Fruit fly (Drosophila melanogaster) whole organism, prepupa: ENCODE measurements around the gene CG33111.

Experiments used
- Blimp-1 ChIP-seq: fragments of 200-800 bp; sonication (Bioruptor generic); optimal IDR thresholded peaks from 3 replicates; lab custom pipeline; 2017; ENCODE audit warnings: missing biosample characterization, missing genetic modification characterization, mild to moderate bottlenecking, moderate library complexity, missing genetic modification reagents
- CG10631 ChIP-seq: fragments of 200-800 bp; sonication (Bioruptor generic); optimal IDR thresholded peaks from 2 replicates; lab custom pipeline; 2016; ENCODE audit warnings: missing biosample characterization, missing genetic modification characterization
- CG10669 ChIP-seq: fragments of 200-800 bp; sonication (Bioruptor generic); optimal IDR thresholded peaks from 3 replicates; lab custom pipeline; 2018; ENCODE audit warnings: missing biosample characterization, mild to moderate bottlenecking, missing genetic modification characterization, moderate library complexity
- CG11902 ChIP-seq: fragments of 200-800 bp; sonication (Bioruptor generic); optimal IDR thresholded peaks from 3 replicates; lab custom pipeline; 2016; ENCODE audit warnings: missing biosample characterization, missing genetic modification characterization
- CG15336 ChIP-seq: fragments of 200-800 bp; sonication (Bioruptor generic); IDR thresholded peaks from 2 replicates; pipeline ENCODE4 v1.3.6; 2022; ENCODE audit warnings: missing biosample characterization, missing genetic modification characterization
- CG32006 ChIP-seq: fragments of 200-800 bp; sonication (Bioruptor generic); optimal IDR thresholded peaks from 3 replicates; lab custom pipeline; 2017; ENCODE audit warnings: missing biosample characterization, mild to moderate bottlenecking, missing genetic modification characterization
- CG34406 ChIP-seq: fragments of 200-800 bp; sonication (Bioruptor generic); optimal IDR thresholded peaks from 3 replicates; lab custom pipeline; 2016; ENCODE audit warnings: missing biosample characterization, missing genetic modification characterization
- CG3919 ChIP-seq: fragments of 200-800 bp; sonication (Bioruptor generic); optimal IDR thresholded peaks from 3 replicates; lab custom pipeline; 2016; ENCODE audit warnings: missing biosample characterization, missing genetic modification characterization
- CG6163 ChIP-seq: fragments of 200-800 bp; sonication (Bioruptor generic); IDR thresholded peaks from 3 replicates; pipeline ENCODE4 v1.3.6; 2022; ENCODE audit warnings: missing biosample characterization, missing genetic modification characterization
- CG6792 ChIP-seq: fragments of 200-800 bp; sonication (Bioruptor generic); optimal IDR thresholded peaks from 3 replicates; lab custom pipeline; 2016; ENCODE audit warnings: missing biosample characterization, missing genetic modification characterization
- CG6808 ChIP-seq: fragments of 200-800 bp; sonication (Bioruptor generic); optimal IDR thresholded peaks from 3 replicates; lab custom pipeline; 2017; ENCODE audit warnings: missing biosample characterization, missing genetic modification characterization, mild to moderate bottlenecking, moderate library complexity, missing genetic modification reagents
- CG6854 ChIP-seq: fragments of 200-800 bp; sonication (Bioruptor generic); optimal IDR thresholded peaks from 2 replicates; lab custom pipeline; 2017; ENCODE audit warnings: missing biosample characterization, mild to moderate bottlenecking, missing genetic modification characterization
- CG8119 ChIP-seq: fragments of 200-800 bp; sonication (Bioruptor generic); IDR thresholded peaks from 3 replicates; pipeline ENCODE4 v1.3.6; 2022; ENCODE audit warnings: missing biosample characterization, missing genetic modification characterization
- CG8632 ChIP-seq: fragments of 200-800 bp; sonication (Bioruptor generic); optimal IDR thresholded peaks from 3 replicates; lab custom pipeline; 2016; ENCODE audit warnings: missing biosample characterization, missing genetic modification characterization
- CG9139 ChIP-seq: fragments of 200-800 bp; sonication (Bioruptor generic); optimal IDR thresholded peaks from 3 replicates; lab custom pipeline; 2017; ENCODE audit warnings: missing biosample characterization, mild to moderate bottlenecking, missing genetic modification characterization
- Eip75B ChIP-seq: fragments of 200-800 bp; sonication (Bioruptor generic); optimal IDR thresholded peaks from 3 replicates; lab custom pipeline; 2016; ENCODE audit warnings: missing biosample characterization, missing genetic modification characterization
- Eip93F ChIP-seq: fragments of 200-800 bp; sonication (Bioruptor generic); optimal IDR thresholded peaks from 2 replicates; lab custom pipeline; 2016; ENCODE audit warnings: missing biosample characterization, mild to moderate bottlenecking, missing genetic modification characterization
- Ets96B ChIP-seq: fragments of 200-800 bp; optimal IDR thresholded peaks from 2 replicates; lab custom pipeline; 2019; ENCODE audit warnings: missing biosample characterization, mild to moderate bottlenecking, missing genetic modification characterization, moderate library complexity
- Gug ChIP-seq: fragments of 200-800 bp; sonication (Bioruptor generic); IDR thresholded peaks from 2 replicates; pipeline ENCODE4 v1.3.6; 2022; ENCODE audit warnings: missing biosample characterization, missing genetic modification characterization
- Hr38 ChIP-seq: sonication (Bioruptor generic); optimal IDR thresholded peaks from 2 replicates; lab custom pipeline; 2016; ENCODE audit warnings: missing biosample characterization, missing genetic modification characterization
- Hr39 ChIP-seq: fragments of 200-800 bp; sonication (Bioruptor generic); optimal IDR thresholded peaks from 2 replicates; lab custom pipeline; 2016; ENCODE audit warnings: missing biosample characterization, missing genetic modification characterization
- Hr4 ChIP-seq: fragments of 200-800 bp; sonication (Bioruptor generic); optimal IDR thresholded peaks from 3 replicates; lab custom pipeline; 2016; ENCODE audit warnings: missing biosample characterization, missing genetic modification characterization
- Lpt ChIP-seq: fragments of 200-800 bp; sonication (Bioruptor generic); optimal IDR thresholded peaks from 3 replicates; lab custom pipeline; 2016; ENCODE audit warnings: missing biosample characterization, missing genetic modification characterization
- Met ChIP-seq: fragments of 200-800 bp; sonication (Bioruptor generic); optimal IDR thresholded peaks from 3 replicates; lab custom pipeline; 2016; ENCODE audit warnings: missing biosample characterization, missing genetic modification characterization
- OdsH ChIP-seq: fragments of 200-800 bp; sonication (Bioruptor generic); optimal IDR thresholded peaks from 3 replicates; lab custom pipeline; 2016; ENCODE audit warnings: missing biosample characterization, missing genetic modification characterization
- Smox ChIP-seq: fragments of 200-800 bp; sonication (Bioruptor generic); optimal IDR thresholded peaks from 3 replicates; lab custom pipeline; 2016; ENCODE audit warnings: missing biosample characterization, missing genetic modification characterization
- Sox14 ChIP-seq: fragments of 200-800 bp; sonication (Bioruptor generic); optimal IDR thresholded peaks from 3 replicates; lab custom pipeline; 2016; ENCODE audit warnings: missing biosample characterization, missing genetic modification characterization
- Sox15 ChIP-seq: fragments of 200-800 bp; sonication (Bioruptor generic); optimal IDR thresholded peaks from 3 replicates; lab custom pipeline; 2016; ENCODE audit warnings: missing biosample characterization, missing genetic modification characterization
- achi ChIP-seq: fragments of 200-800 bp; sonication (Bioruptor generic); optimal IDR thresholded peaks from 3 replicates; lab custom pipeline; 2016; ENCODE audit warnings: missing biosample characterization, missing genetic modification characterization
- dac ChIP-seq: fragments of 200-800 bp; sonication (Bioruptor generic); optimal IDR thresholded peaks from 2 replicates; lab custom pipeline; 2017; ENCODE audit warnings: missing biosample characterization, mild to moderate bottlenecking, missing genetic modification characterization
- dsx ChIP-seq: fragments of 200-800 bp; optimal IDR thresholded peaks from 3 replicates; lab custom pipeline; 2019; ENCODE audit warnings: missing biosample characterization, mild to moderate bottlenecking, missing genetic modification characterization, moderate library complexity; ENCODE audit not compliant: poor library complexity, severe bottlenecking
- eg ChIP-seq: fragments of 200-800 bp; sonication (Bioruptor generic); IDR thresholded peaks from 3 replicates; pipeline ENCODE4 v1.3.6; 2022; ENCODE audit warnings: missing biosample characterization, missing genetic modification characterization
- esn ChIP-seq: fragments of 200-800 bp; sonication (Bioruptor generic); optimal IDR thresholded peaks from 2 replicates; lab custom pipeline; 2016; ENCODE audit warnings: missing biosample characterization, mild to moderate bottlenecking, missing genetic modification characterization, moderate library complexity
- fd85E ChIP-seq: fragments of 200-800 bp; sonication (Bioruptor generic); optimal IDR thresholded peaks from 3 replicates; lab custom pipeline; 2016; ENCODE audit warnings: missing biosample characterization, missing genetic modification characterization
- fkh ChIP-seq: fragments of 200-800 bp; sonication (Bioruptor generic); optimal IDR thresholded peaks from 3 replicates; lab custom pipeline; 2017; ENCODE audit warnings: missing biosample characterization, mild to moderate bottlenecking, missing genetic modification characterization, moderate library complexity
- lz ChIP-seq: fragments of 200-800 bp; sonication (Bioruptor generic); optimal IDR thresholded peaks from 3 replicates; lab custom pipeline; 2016; ENCODE audit warnings: missing biosample characterization, missing genetic modification characterization
- net ChIP-seq: fragments of 200-800 bp; sonication (Bioruptor generic); optimal IDR thresholded peaks from 3 replicates; lab custom pipeline; 2016; ENCODE audit warnings: missing biosample characterization, missing genetic modification characterization
- pdm3 ChIP-seq: fragments of 200-800 bp; sonication (Bioruptor generic); optimal IDR thresholded peaks from 3 replicates; lab custom pipeline; 2016; ENCODE audit warnings: missing biosample characterization, missing genetic modification characterization
- salr ChIP-seq, 2 experiments: fragments of 200-800 bp; sonication (Bioruptor generic); optimal IDR thresholded peaks; 3 replicates each; lab custom pipeline; 2016 to 2018; ENCODE audit warnings: missing biosample characterization in 2 of 2, missing genetic modification characterization in 2 of 2, mild to moderate bottlenecking in 1 of 2
- ss ChIP-seq, 2 experiments: fragments of 200-800 bp; sonication (Bioruptor generic); optimal IDR thresholded peaks; 2 replicates in 1 of 2; 3 replicates in 1 of 2; lab custom pipeline; 2017 to 2018; ENCODE audit warnings: mild to moderate bottlenecking in 2 of 2, missing biosample characterization in 2 of 2, missing genetic modification characterization in 2 of 2, moderate library complexity in 1 of 2
- svp ChIP-seq: fragments of 200-800 bp; sonication (Bioruptor generic); peaks from one replicate; lab custom pipeline; 2016; ENCODE audit warnings: missing biosample characterization, missing genetic modification characterization
- topi ChIP-seq: fragments of 200-800 bp; sonication (Bioruptor generic); optimal IDR thresholded peaks from 3 replicates; lab custom pipeline; 2016; ENCODE audit warnings: missing biosample characterization, missing genetic modification characterization
- vri ChIP-seq: fragments of 200-800 bp; sonication (Bioruptor generic); optimal IDR thresholded peaks from 3 replicates; lab custom pipeline; 2016; ENCODE audit warnings: missing biosample characterization, mild to moderate bottlenecking, missing genetic modification characterization

Gene CG33111

DNA sequence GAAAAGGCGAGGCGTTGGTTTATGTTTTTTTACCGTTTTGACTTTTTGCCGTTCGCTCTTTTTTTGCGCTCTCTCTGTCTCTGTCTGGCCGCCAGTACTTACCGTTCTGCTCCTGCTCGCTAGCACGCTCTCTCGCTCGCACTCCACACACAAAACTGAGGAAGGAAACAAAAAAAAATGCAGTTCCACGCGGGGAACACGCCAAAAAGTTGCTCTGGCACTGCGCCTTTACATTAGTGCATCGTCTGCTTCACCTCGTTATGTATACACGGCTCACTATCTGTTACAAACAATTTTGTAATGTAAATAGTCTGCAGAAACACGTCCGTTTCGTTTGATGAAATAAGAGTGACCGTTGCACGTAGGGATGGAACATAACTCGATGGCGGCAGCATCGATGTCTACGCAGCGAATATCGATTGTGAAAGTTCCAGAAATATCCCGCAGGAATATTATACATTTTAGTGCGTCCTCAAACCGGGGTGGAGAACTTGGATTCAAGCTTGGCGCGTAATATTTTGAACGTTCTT is at the start of gene CG33111, which contains the start of gene eIF4G2 (continued):
- peak; percentile 7 for TF ChIP-seq CG6792 (GFP tag; lab: Kevin White, UChicago)
- no peak for TF ChIP-seq dac (GFP tag; lab: Kevin White, UChicago)
- peak; percentile 52 for TF ChIP-seq net (GFP tag; lab: Kevin White, UChicago)
- TF ChIP-seq svp = no peak
- TF ChIP-seq lz (GFP tag; lab: Kevin White, UChicago) = peak; percentile 16
- TF ChIP-seq achi (GFP tag; lab: Kevin White, UChicago) = peak; percentile 22
- peak; percentile 8 for TF ChIP-seq CG10669
- no peak for TF ChIP-seq Hr38 (GFP tag; lab: Kevin White, UChicago)
- TF ChIP-seq, all 60 proteins: peak for 28

DNA sequence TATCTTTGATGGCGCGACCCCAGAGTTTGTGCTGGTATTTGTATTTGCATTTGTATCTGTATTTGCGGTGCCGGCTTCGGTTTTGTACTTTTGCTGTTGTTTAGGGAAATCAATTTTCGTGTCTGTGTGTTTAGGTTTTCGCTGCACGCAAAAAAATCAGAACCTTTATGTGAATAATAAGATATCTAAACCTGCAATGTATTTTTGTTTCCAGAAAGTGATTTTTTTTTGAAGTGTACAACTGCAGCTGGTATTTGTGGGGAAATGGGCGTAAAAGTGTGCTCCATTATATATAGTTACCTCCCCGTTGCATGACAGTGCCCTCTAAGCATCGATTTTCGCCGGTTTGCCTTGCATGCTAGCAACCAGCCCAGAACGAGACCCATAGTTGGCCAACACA is 48.8 kb upstream of the CG33111 start:
- no peak for TF ChIP-seq vri (GFP tag; lab: Kevin White, UChicago)
- TF ChIP-seq esn = no peak
- TF ChIP-seq Eip75B (GFP tag; lab: Kevin White, UChicago) = no peak
- TF ChIP-seq topi = no peak
- peak; percentile 16 for TF ChIP-seq fkh (GFP tag; lab: Kevin White, UChicago)
- TF ChIP-seq Met (GFP tag; lab: Kevin White, UChicago) = no peak
- no peak for TF ChIP-seq salr (GFP tag; optimal IDR thresholded peaks at IDR 0.05; lab: Kevin White, UChicago)
- TF ChIP-seq Sox14 = no peak
- TF ChIP-seq Blimp-1 (GFP tag; lab: Kevin White, UChicago) = no peak
- no peak for TF ChIP-seq Lpt
- TF ChIP-seq Smox (GFP tag; lab: Kevin White, UChicago) = no peak
- 0 out of 3 replicates have a peak, but pooled peaks have one; percentile 32 for TF ChIP-seq CG8119 (GFP tag; lab: Robert Waterston, UW)
- peak; percentile 36 for TF ChIP-seq CG3919
- TF ChIP-seq dsx (GFP tag; lab: Kevin White, UChicago) = no peak
- no peak for TF ChIP-seq fd85E
- no peak for TF ChIP-seq Hr39 (GFP tag; lab: Kevin White, UChicago)
- no peak for TF ChIP-seq CG6808 (GFP tag; lab: Kevin White, UChicago)
- peak; percentile 15 for TF ChIP-seq Hr4 (GFP tag; lab: Kevin White, UChicago)
- 0 out of 2 replicates have a peak, but pooled peaks have one; percentile 12 for TF ChIP-seq CG15336 (GFP tag; lab: Robert Waterston, UW)
- TF ChIP-seq CG6163 (GFP tag; lab: Robert Waterston, UW) = peak; percentile 34; the same call in 1 of the 3 replicates
- TF ChIP-seq CG10631 = no peak
- TF ChIP-seq Hr38 (GFP tag; lab: Kevin White, UChicago) = no peak
- TF ChIP-seq CG34406 (GFP tag; lab: Kevin White, UChicago) = no peak
- no peak for TF ChIP-seq CG11902
- no peak for TF ChIP-seq Ets96B (tag; lab: Kevin White, UChicago)
- peak; percentile 28 for TF ChIP-seq CG32006
- peak; percentile 53; the same call in 1 of the 3 replicates for TF ChIP-seq eg (GFP tag; lab: Robert Waterston, UW)
- TF ChIP-seq CG9139 (GFP tag; lab: Kevin White, UChicago) = no peak
- TF ChIP-seq, all 60 proteins: peak for 8

DNA sequence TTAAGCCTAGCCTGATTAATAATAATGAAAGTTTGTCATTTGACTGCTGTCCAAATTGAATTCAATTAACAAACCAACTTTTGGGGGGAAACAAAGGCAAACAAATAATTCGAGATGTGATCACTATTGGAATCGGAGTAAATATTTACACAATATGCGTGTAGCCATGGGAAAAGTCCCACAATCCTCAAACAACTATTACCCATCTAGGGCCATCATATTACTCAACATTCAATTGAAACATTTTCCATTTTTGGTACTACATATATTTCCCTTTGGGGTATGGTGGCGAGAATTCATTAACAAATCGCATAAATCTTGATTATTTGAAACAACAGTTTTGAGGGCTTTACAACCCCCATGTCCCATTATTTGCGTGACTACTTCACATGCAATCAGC is 48.2 kb upstream of the CG33111 start:
- TF ChIP-seq salr (GFP tag; optimal IDR thresholded peaks at IDR 0.05; lab: Kevin White, UChicago) = no peak
- TF ChIP-seq topi = no peak
- TF ChIP-seq Lpt = no peak
- no peak for TF ChIP-seq CG32006
- no peak for TF ChIP-seq pdm3 (GFP tag; lab: Kevin White, UChicago)
- no peak for TF ChIP-seq CG6854
- no peak for TF ChIP-seq CG8119 (GFP tag; lab: Robert Waterston, UW)
- no peak for TF ChIP-seq ss (GFP tag; optimal IDR thresholded peaks at IDR 0.05; lab: Kevin White, UChicago)
- TF ChIP-seq CG8632 (GFP tag; lab: Kevin White, UChicago) = no peak
- no peak for TF ChIP-seq Eip93F (GFP tag; lab: Kevin White, UChicago)
- TF ChIP-seq Sox15 (GFP tag; lab: Kevin White, UChicago) = no peak
- no peak for TF ChIP-seq Met (GFP tag; lab: Kevin White, UChicago)
- no peak for TF ChIP-seq OdsH (GFP tag; lab: Kevin White, UChicago)
- TF ChIP-seq CG6808 (GFP tag; lab: Kevin White, UChicago) = no peak
- TF ChIP-seq CG11902 = no peak
- TF ChIP-seq Gug = no peak
